Fruit fly (Drosophila melanogaster): ENCODE results near the gene Mgat3.

- TF ChIP-seq EcR (GFP tag; optimal IDR thresholded peaks at IDR 0.05) (no peak), Pif1A (GFP tag; optimal IDR thresholded peaks at IDR 0.05) (no peak), Ets98B (GFP tag; IDR thresholded peaks at IDR 0.05) (no peak), CG8301 (tag; optimal IDR thresholded peaks at IDR 0.05) (no peak), CG4496 (GFP tag; IDR thresholded peaks at IDR 0.05) (peak; percentile 43; the same call in 1 of the 3 replicates), CG15710 (tag; optimal IDR thresholded peaks at IDR 0.05) (peak; percentile 68), CG9948 (tag; optimal IDR thresholded peaks at IDR 0.05) (peak; percentile 51), CG13204 (GFP tag; optimal IDR thresholded peaks at IDR 0.05) (no peak)
Observed at dm6 chr2L:13176701-13177249, 5.6 kb downstream of the Mgat3 start, which contains the start of the genes Sfmbt and CG5439.

All from whole organism, pupa.